Fruit fly (Drosophila melanogaster): ENCODE data around the gene Spp.

dm6 chr2L:547978-548377 is 3.5 kb upstream of the Spp start:
- TF ChIP-seq CG14711 (tag; optimal IDR thresholded peaks at IDR 0.05) (no peak), CG11617 (GFP tag; optimal IDR thresholded peaks at IDR 0.05) (no peak), CG7101 (tag; optimal IDR thresholded peaks at IDR 0.05) (no peak), Hr96 (GFP tag; optimal IDR thresholded peaks at IDR 0.05) (no peak), bab1 (GFP tag; optimal IDR thresholded peaks at IDR 0.05) (no peak), cic (GFP tag; optimal IDR thresholded peaks at IDR 0.05) (no peak), CG33017 (tag; optimal IDR thresholded peaks at IDR 0.05) (no peak), toe (GFP tag; optimal IDR thresholded peaks at IDR 0.05) (no peak), CG5204 (GFP tag; optimal IDR thresholded peaks at IDR 0.05) (no peak), CG7045 (GFP tag; optimal IDR thresholded peaks at IDR 0.05) (no peak), Clk (GFP tag; optimal IDR thresholded peaks at IDR 0.05) (no peak), tj (GFP tag; optimal IDR thresholded peaks at IDR 0.05) (no peak), cnc (optimal IDR thresholded peaks at IDR 0.05) (no peak)
